Worm (Caenorhabditis elegans) whole organism, L2 larva: Measurements from ENCODE around the gene F31F7.2.
A peak's percentile ranks its signal among the peaks of the same experiment; 100 is the strongest.

Experiments used
- C34F6.9 ChIP-seq: fragments of 150-350 bp; optimal IDR thresholded peaks from 2 replicates; lab custom pipeline; 2014; ENCODE audit warnings: missing biosample characterization, missing genetic modification characterization
- ZK546.5 ChIP-seq: sonication (generic microtip); optimal IDR thresholded peaks from 2 replicates; lab custom pipeline; 2017; ENCODE audit warnings: missing biosample characterization, missing genetic modification characterization
- alr-1 ChIP-seq: fragments of 150-350 bp; optimal IDR thresholded peaks from 2 replicates; lab custom pipeline; 2014; ENCODE audit warnings: missing biosample characterization, missing genetic modification characterization
- aly-2 ChIP-seq: fragments of 150-350 bp; optimal IDR thresholded peaks from 2 replicates; lab custom pipeline; 2014; ENCODE audit warnings: missing biosample characterization, missing genetic modification characterization
- ama-1 ChIP-seq: fragments of 150-350 bp; optimal IDR thresholded peaks from 2 replicates; lab custom pipeline; 2018; ENCODE audit warnings: inconsistent platforms
- blmp-1 ChIP-seq: sonication (generic microtip); optimal IDR thresholded peaks from 2 replicates; lab custom pipeline; 2017; ENCODE audit warnings: missing genetic modification characterization, mild to moderate bottlenecking, missing compliant biosample characterization, antibody characterized with exemption, moderate library complexity; ENCODE audit not compliant: insufficient read depth
- ceh-16 ChIP-seq: fragments of 150-350 bp; optimal IDR thresholded peaks from 2 replicates; lab custom pipeline; 2014; ENCODE audit warnings: missing biosample characterization, missing genetic modification characterization
- ceh-82 ChIP-seq: fragments of 150-350 bp; optimal IDR thresholded peaks from 2 replicates; lab custom pipeline; 2014; ENCODE audit warnings: missing biosample characterization, missing genetic modification characterization
- crh-2 ChIP-seq: sonication (generic microtip); optimal IDR thresholded peaks from 2 replicates; lab custom pipeline; 2017; ENCODE audit warnings: missing biosample characterization, missing genetic modification characterization
- egl-27 ChIP-seq: sonication (generic microtip); optimal IDR thresholded peaks from 3 replicates; lab custom pipeline; 2017; ENCODE audit warnings: missing biosample characterization, missing genetic modification reagents, missing genetic modification characterization
- elt-1 ChIP-seq: fragments of 150-350 bp; optimal IDR thresholded peaks from 2 replicates; lab custom pipeline; 2014; ENCODE audit warnings: missing biosample characterization, missing genetic modification characterization
- elt-3 ChIP-seq: sonication (generic microtip); optimal IDR thresholded peaks from 2 replicates; lab custom pipeline; 2017; ENCODE audit warnings: missing biosample characterization, missing genetic modification characterization
- fos-1 ChIP-seq: fragments of 150-350 bp; optimal IDR thresholded peaks from 2 replicates; lab custom pipeline; 2014; ENCODE audit warnings: missing biosample characterization, missing genetic modification characterization
- gmeb-1 ChIP-seq: fragments of 150-350 bp; optimal IDR thresholded peaks from 2 replicates; lab custom pipeline; 2014; ENCODE audit warnings: missing biosample characterization, missing genetic modification characterization
- lin-11 ChIP-seq: fragments of 150-350 bp; sonication (generic microtip); optimal IDR thresholded peaks from 2 replicates; lab custom pipeline; 2014; ENCODE audit warnings: missing biosample characterization, missing genetic modification characterization, inconsistent platforms, mixed read lengths
- lin-13 ChIP-seq: fragments of 150-350 bp; optimal IDR thresholded peaks from 2 replicates; lab custom pipeline; 2014; ENCODE audit warnings: missing biosample characterization, missing genetic modification reagents, missing genetic modification characterization
- lsy-2 ChIP-seq, 2 experiments: fragments of 150-350 bp in 1 of 2; sonication (generic microtip) in 1 of 2; optimal IDR thresholded peaks; 2 replicates each; lab custom pipeline; 2014 to 2017; ENCODE audit warnings: missing biosample characterization in 2 of 2, missing genetic modification characterization in 2 of 2
- mab-5 ChIP-seq: fragments of 150-350 bp; optimal IDR thresholded peaks from 2 replicates; lab custom pipeline; 2014; ENCODE audit warnings: missing biosample characterization, missing genetic modification characterization
- mbf-1 ChIP-seq: sonication (generic microtip); optimal IDR thresholded peaks from 2 replicates; lab custom pipeline; 2017; ENCODE audit warnings: missing biosample characterization, missing genetic modification characterization
- mdl-1 ChIP-seq, 2 experiments: fragments of 150-350 bp in 1 of 2; sonication (generic microtip) in 1 of 2; optimal IDR thresholded peaks; 2 replicates each; lab custom pipeline; 2017; ENCODE audit warnings: missing biosample characterization in 2 of 2, missing genetic modification characterization in 2 of 2
- nhr-11 ChIP-seq: fragments of 150-350 bp; optimal IDR thresholded peaks from 2 replicates; lab custom pipeline; 2014; ENCODE audit warnings: missing biosample characterization, missing genetic modification characterization
- nhr-12 ChIP-seq: fragments of 150-350 bp; optimal IDR thresholded peaks from 2 replicates; lab custom pipeline; 2014; ENCODE audit warnings: missing biosample characterization, missing genetic modification characterization
- nhr-129 ChIP-seq: fragments of 150-350 bp; optimal IDR thresholded peaks from 2 replicates; lab custom pipeline; 2014; ENCODE audit warnings: missing biosample characterization, missing genetic modification characterization
- nhr-21 ChIP-seq: fragments of 150-350 bp; optimal IDR thresholded peaks from 2 replicates; lab custom pipeline; 2014; ENCODE audit warnings: missing biosample characterization, missing genetic modification characterization
- nhr-23 ChIP-seq: fragments of 150-350 bp; optimal IDR thresholded peaks from 2 replicates; lab custom pipeline; 2014; ENCODE audit warnings: missing biosample characterization, missing genetic modification reagents, missing genetic modification characterization
- nhr-237 ChIP-seq: fragments of 150-350 bp; optimal IDR thresholded peaks from 2 replicates; lab custom pipeline; 2014; ENCODE audit warnings: missing biosample characterization, missing genetic modification characterization
- nhr-25 ChIP-seq: fragments of 150-350 bp; sonication (generic microtip); optimal IDR thresholded peaks from 3 replicates; lab custom pipeline; 2014; ENCODE audit warnings: missing biosample characterization, missing genetic modification characterization
- nhr-6 ChIP-seq: fragments of 150-350 bp; optimal IDR thresholded peaks from 2 replicates; lab custom pipeline; 2014; ENCODE audit warnings: missing biosample characterization, missing genetic modification characterization
- nhr-77 ChIP-seq: fragments of 150-350 bp; optimal IDR thresholded peaks from 2 replicates; lab custom pipeline; 2014; ENCODE audit warnings: missing biosample characterization, missing genetic modification characterization
- peb-1 ChIP-seq: fragments of 150-350 bp; optimal IDR thresholded peaks from 2 replicates; lab custom pipeline; 2014; ENCODE audit warnings: missing biosample characterization, missing genetic modification characterization
- sem-4 ChIP-seq: fragments of 150-350 bp; optimal IDR thresholded peaks from 2 replicates; lab custom pipeline; 2014; ENCODE audit warnings: missing biosample characterization, missing genetic modification reagents, missing genetic modification characterization
- skn-1 ChIP-seq: sonication (generic microtip); optimal IDR thresholded peaks from 2 replicates; lab custom pipeline; 2017; ENCODE audit warnings: missing biosample characterization, missing genetic modification characterization
- sma-9 ChIP-seq, 2 experiments: fragments of 150-350 bp in 1 of 2; sonication (generic microtip) in 1 of 2; optimal IDR thresholded peaks; 2 replicates each; lab custom pipeline; 2014 to 2016; ENCODE audit warnings: missing genetic modification characterization in 2 of 2, mild to moderate bottlenecking in 1 of 2, missing biosample characterization in 1 of 2, missing compliant biosample characterization in 1 of 2, missing genetic modification reagents in 1 of 2, moderate library complexity in 1 of 2
- snpc-4 ChIP-seq: fragments of 150-350 bp; optimal IDR thresholded peaks from 2 replicates; lab custom pipeline; 2014; ENCODE audit warnings: missing biosample characterization, missing genetic modification characterization
- unc-39 ChIP-seq: fragments of 150-350 bp; optimal IDR thresholded peaks from 2 replicates; lab custom pipeline; 2014; ENCODE audit warnings: missing biosample characterization, missing genetic modification characterization
- unc-62 ChIP-seq: fragments of 150-350 bp; optimal IDR thresholded peaks from 2 replicates; lab custom pipeline; 2014; ENCODE audit warnings: missing biosample characterization, missing genetic modification reagents, missing genetic modification characterization
- zag-1 ChIP-seq: fragments of 150-350 bp; optimal IDR thresholded peaks from 2 replicates; lab custom pipeline; 2014; ENCODE audit warnings: missing biosample characterization, missing genetic modification characterization
- ztf-1 ChIP-seq: fragments of 200-800 bp; sonication (Bioruptor generic); conservative IDR thresholded peaks from 2 replicates; pipeline ENCODE4 v1.3.6; 2022; ENCODE audit warnings: missing genetic modification characterization, missing compliant biosample characterization
- ztf-4 ChIP-seq: fragments of 150-350 bp; optimal IDR thresholded peaks from 2 replicates; lab custom pipeline; 2014; ENCODE audit warnings: missing biosample characterization, missing genetic modification characterization

The F31F7.2 gene

ce11 chrV:6224984-6225617 lies 45.6 kb upstream of the F31F7.2 start:
- TF ChIP-seq lin-11 (tag; lab: Kevin White, UChicago), result no peak
- no peak for TF ChIP-seq nhr-12 (tag; lab: Kevin White, UChicago)
- TF ChIP-seq blmp-1, result no peak
- peak; percentile 28 to 30 for TF ChIP-seq lsy-2 (tag; optimal IDR thresholded peaks at IDR 0.05; lab: Kevin White, UChicago)
- peak; percentile 59 for TF ChIP-seq nhr-6
- peak; percentile 62 for TF ChIP-seq nhr-25 (tag; lab: Kevin White, UChicago)
- TF ChIP-seq alr-1 (tag; lab: Kevin White, UChicago), result no peak
- peak; percentile 21 for TF ChIP-seq aly-2 (tag; lab: Kevin White, UChicago)

ce11 chrV:6225745-6226528 lies 44.7 kb upstream of the F31F7.2 start:
- TF ChIP-seq C34F6.9, result peak; percentile 3
- peak; percentile 45 for TF ChIP-seq nhr-21 (tag; lab: Kevin White, UChicago)
- peak; percentile 15 for TF ChIP-seq sma-9 (GFP tag; optimal IDR thresholded peaks at IDR 0.05; lab: Kevin White, UChicago)
- TF ChIP-seq sma-9 (tag; optimal IDR thresholded peaks at IDR 0.05; lab: Kevin White, UChicago), result no peak
- TF ChIP-seq egl-27 (tag; lab: Kevin White, UChicago), result no peak
- peak; percentile 74 for TF ChIP-seq lin-13 (GFP tag; lab: Kevin White, UChicago)
- peak; percentile 34 for TF ChIP-seq mab-5 (tag; lab: Kevin White, UChicago)
- TF ChIP-seq nhr-237 (tag; lab: Kevin White, UChicago), result no peak
- TF ChIP-seq ama-1 (lab: Kevin White, UChicago), result peak; percentile 7
- peak; percentile 70 for TF ChIP-seq ztf-4 (tag; lab: Kevin White, UChicago)
- TF ChIP-seq ceh-16 (tag; lab: Kevin White, UChicago), result peak; percentile 37
- no peak for TF ChIP-seq lin-11 (tag; lab: Kevin White, UChicago)
- TF ChIP-seq gmeb-1, result peak; percentile 13
- no peak for TF ChIP-seq unc-62 (GFP tag; lab: Kevin White, UChicago)
- TF ChIP-seq nhr-25 (tag; lab: Kevin White, UChicago), result peak; percentile 7
- peak; percentile 26 for TF ChIP-seq nhr-6
- peak in 1 of 2 experiments; percentile 57 for TF ChIP-seq lsy-2 (tag; optimal IDR thresholded peaks at IDR 0.05; lab: Kevin White, UChicago)

- TF ChIP-seq ztf-1 (no peak), ZK546.5 (tag; lab: Kevin White, UChicago) (no peak), nhr-77 (tag; lab: Kevin White, UChicago) (no peak), mdl-1 (tag; optimal IDR thresholded peaks at IDR 0.05; lab: Kevin White, UChicago) (no peak), nhr-129 (tag; lab: Kevin White, UChicago) (peak; percentile 3)
These were observed 44.0 kb upstream of the F31F7.2 start, which contains the start of gene W06H8.6 for ce11 chrV:6226530-6227125. TSS of gene W06H8.6 (minus strand) at chrV:6227010.

ce11 chrV:6227326-6228246 lies 43.1 kb upstream of the F31F7.2 start:
- TF ChIP-seq mab-5 (tag; lab: Kevin White, UChicago) (peak; percentile 95), sma-9 (GFP tag; optimal IDR thresholded peaks at IDR 0.05; lab: Kevin White, UChicago) (peak; percentile 98), sma-9 (tag; optimal IDR thresholded peaks at IDR 0.05; lab: Kevin White, UChicago) (peak; percentile 19), mdl-1 (tag; optimal IDR thresholded peaks at IDR 0.05; lab: Kevin White, UChicago) (peak; percentile 82 to 95), lin-13 (GFP tag; lab: Kevin White, UChicago) (peak; percentile 91), nhr-23 (tag; lab: Kevin White, UChicago) (no peak), egl-27 (tag; lab: Kevin White, UChicago) (peak; percentile 95), ZK546.5 (tag; lab: Kevin White, UChicago) (no peak), nhr-77 (tag; lab: Kevin White, UChicago) (no peak), elt-3 (tag; lab: Kevin White, UChicago) (no peak), sem-4 (tag; lab: Kevin White, UChicago) (peak; percentile 96), crh-2 (tag; lab: Kevin White, UChicago) (peak; percentile 96), skn-1 (tag; lab: Kevin White, UChicago) (peak; percentile 50), C34F6.9 (peak; percentile 87), peb-1 (tag; lab: Kevin White, UChicago) (no peak), zag-1 (tag; lab: Kevin White, UChicago) (peak; percentile 82), alr-1 (tag; lab: Kevin White, UChicago) (no peak), lin-11 (tag; lab: Kevin White, UChicago) (peak; percentile 96), nhr-11 (peak; percentile 21), fos-1 (tag; lab: Kevin White, UChicago) (peak; percentile 69), mbf-1 (tag; lab: Kevin White, UChicago) (no peak), gmeb-1 (peak; percentile 84), elt-1 (no peak), ama-1 (lab: Kevin White, UChicago) (peak; percentile 98), ceh-16 (tag; lab: Kevin White, UChicago) (peak; percentile 90), snpc-4 (tag; lab: Kevin White, UChicago) (peak; percentile 69), unc-62 (GFP tag; lab: Kevin White, UChicago) (peak; percentile 22), nhr-21 (tag; lab: Kevin White, UChicago) (peak; percentile 98), unc-39 (tag; lab: Kevin White, UChicago) (no peak), ceh-82 (tag; lab: Kevin White, UChicago) (peak; percentile 47)
